Worm (Caenorhabditis elegans): Measurements from ENCODE around the gene aly-1.
A peak's percentile ranks its signal among the peaks of the same experiment; 100 is the strongest.

aly-1 gene

DNA sequence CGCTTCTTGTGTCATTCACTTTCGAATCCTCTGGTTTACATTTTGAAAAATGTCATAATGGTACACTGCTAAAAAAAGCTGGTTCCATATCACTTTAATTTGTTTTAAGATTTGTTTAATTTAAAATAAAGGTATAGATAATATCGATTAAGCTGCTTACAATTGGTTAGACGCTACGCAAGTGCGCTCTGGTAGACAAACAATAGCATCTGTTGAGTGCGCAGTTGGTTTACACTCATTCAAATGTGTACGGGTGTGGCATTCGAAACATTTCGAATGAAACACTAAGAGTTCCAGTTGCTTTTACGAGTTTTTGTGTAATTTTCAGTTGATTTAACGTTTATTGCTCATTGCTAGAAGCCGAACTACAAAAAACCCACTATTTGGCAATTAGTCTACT lies 1.3 kb upstream of the aly-1 start:
- TF ChIP-seq hlh-30 (tag; optimal IDR thresholded peaks at IDR 0.05; ENCODE audit: insufficient read depth) = peak; percentile 26
- no peak for TF ChIP-seq madf-5 (GFP tag; IDR thresholded peaks at IDR 0.05)
- TF ChIP-seq dmd-9 (GFP tag; IDR thresholded peaks at IDR 0.05) = no peak
- no peak for TF ChIP-seq lin-39 (tag; optimal IDR thresholded peaks at IDR 0.05)
- no peak for TF ChIP-seq nhr-10 (tag; optimal IDR thresholded peaks at IDR 0.05)
- TF ChIP-seq T26A8.4 (GFP tag; IDR thresholded peaks at IDR 0.05) = no peak
- TF ChIP-seq T20F7.1 (GFP tag; optimal IDR thresholded peaks at IDR 0.05) = peak; percentile 33
- TF ChIP-seq ceh-82 (tag; optimal IDR thresholded peaks at IDR 0.05) = no peak
- no peak for TF ChIP-seq ztf-7 (tag; optimal IDR thresholded peaks at IDR 0.05)
- no peak for TF ChIP-seq arid-1 (GFP tag; conservative IDR thresholded peaks at IDR 0.05)
- no peak for TF ChIP-seq spr-1 (tag; optimal IDR thresholded peaks at IDR 0.05)
- TF ChIP-seq pha-4 (GFP tag; IDR thresholded peaks at IDR 0.05) = no peak
- peak; percentile 66 for TF ChIP-seq pha-4 (tag; optimal IDR thresholded peaks at IDR 0.05)
- TF ChIP-seq nhr-42 (GFP tag; IDR thresholded peaks at IDR 0.05) = no peak
- peak; percentile 62 for TF ChIP-seq nhr-6 (tag; optimal IDR thresholded peaks at IDR 0.05)
- TF ChIP-seq sdz-12 (GFP tag; optimal IDR thresholded peaks at IDR 0.05) = no peak
- peak; percentile 60 for TF ChIP-seq mep-1 (tag; optimal IDR thresholded peaks at IDR 0.05)
- TF ChIP-seq pqm-1 (tag; optimal IDR thresholded peaks at IDR 0.05) = peak; percentile 22
- TF ChIP-seq gei-8 (GFP tag; optimal IDR thresholded peaks at IDR 0.05) = no peak
- no peak for TF ChIP-seq Y75B8A.6 (GFP tag; IDR thresholded peaks at IDR 0.05)
- TF ChIP-seq nhr-25 (tag; optimal IDR thresholded peaks at IDR 0.05; ENCODE audit: borderline replicate concordance, insufficient read depth) = no peak
- no peak for TF ChIP-seq egl-43 (GFP tag; IDR thresholded peaks at IDR 0.05)
- TF ChIP-seq F44E2.7 (GFP tag; IDR thresholded peaks at IDR 0.05) = no peak
- no peak for TF ChIP-seq dmd-6 (GFP tag; IDR thresholded peaks at IDR 0.05)
- TF ChIP-seq zfp-2 (tag; optimal IDR thresholded peaks at IDR 0.05) = no peak
- no peak for TF ChIP-seq snpc-4 (tag; optimal IDR thresholded peaks at IDR 0.05)
- no peak for TF ChIP-seq attf-4 (tag; optimal IDR thresholded peaks at IDR 0.05)
- no peak for TF ChIP-seq spr-3 (GFP tag; optimal IDR thresholded peaks at IDR 0.05)
- TF ChIP-seq zag-1 (tag; optimal IDR thresholded peaks at IDR 0.05) = no peak
- peak; percentile 68 for TF ChIP-seq lin-38 (GFP tag; IDR thresholded peaks at IDR 0.05)
- no peak for TF ChIP-seq mxl-3 (GFP tag; optimal IDR thresholded peaks at IDR 0.05)
- no peak for TF ChIP-seq zip-2 (tag; optimal IDR thresholded peaks at IDR 0.05)
- peak; percentile 13 for TF ChIP-seq ceh-28 (tag; optimal IDR thresholded peaks at IDR 0.05)
- no peak for TF ChIP-seq unc-39 (tag; optimal IDR thresholded peaks at IDR 0.05)
- no peak for TF ChIP-seq ZK337.2 (GFP tag; IDR thresholded peaks at IDR 0.05)
- no peak for TF ChIP-seq mxl-2 (GFP tag; conservative IDR thresholded peaks at IDR 0.05)
- TF ChIP-seq nhr-41 (GFP tag; IDR thresholded peaks at IDR 0.05) = no peak
- no peak for TF ChIP-seq madf-9 (GFP tag; conservative IDR thresholded peaks at IDR 0.05)
- no peak for TF ChIP-seq F37D6.2 (tag; optimal IDR thresholded peaks at IDR 0.05)
- no peak for TF ChIP-seq zip-11 (GFP tag; IDR thresholded peaks at IDR 0.05)
- no peak for TF ChIP-seq ceh-44 (GFP tag; IDR thresholded peaks at IDR 0.05)
- TF ChIP-seq ama-1 (optimal IDR thresholded peaks at IDR 0.05) = no peak
- no peak for TF ChIP-seq ceh-32 (tag; optimal IDR thresholded peaks at IDR 0.05; ENCODE audit: poor library complexity)
- TF ChIP-seq set-16 (GFP tag; IDR thresholded peaks at IDR 0.05) = no peak
- peak; percentile 30 for TF ChIP-seq dve-1 (tag; optimal IDR thresholded peaks at IDR 0.05; ENCODE audit: insufficient read depth)
- TF ChIP-seq daf-16 (GFP tag; optimal IDR thresholded peaks at IDR 0.05) = no peak
- peak; percentile 34 for TF ChIP-seq daf-16 (tag; optimal IDR thresholded peaks at IDR 0.05)
- peak; percentile 30 for TF ChIP-seq nhr-28 (tag; optimal IDR thresholded peaks at IDR 0.05)
- no peak for TF ChIP-seq lim-7 (GFP tag; IDR thresholded peaks at IDR 0.05)
- TF ChIP-seq lsy-2 (tag; optimal IDR thresholded peaks at IDR 0.05) = peak in 1 of 2 experiments; percentile 67
- TF ChIP-seq rbr-2 (tag; optimal IDR thresholded peaks at IDR 0.05) = peak; percentile 35
- TF ChIP-seq dpl-1 (GFP tag; optimal IDR thresholded peaks at IDR 0.05) = peak; percentile 42
- no peak for TF ChIP-seq D1046.2 (GFP tag; IDR thresholded peaks at IDR 0.05)

Measured in whole organism, L4 larva.